Worm (Caenorhabditis elegans) whole organism, midembryonic: ENCODE data around the gene cld-9.

Experiments used
- T22C8.4 ChIP-seq: fragments of 200-800 bp; sonication (Bioruptor generic); IDR thresholded peaks from 2 replicates; pipeline ENCODE4 v1.3.6; 2022; ENCODE audit warnings: missing genetic modification characterization, missing compliant biosample characterization
- flt-1 ChIP-seq: fragments of 200-800 bp; sonication (Bioruptor generic); IDR thresholded peaks from 2 replicates; pipeline ENCODE4 v1.3.6; 2022; ENCODE audit warnings: missing genetic modification characterization, missing compliant biosample characterization
- ztf-29 ChIP-seq: fragments of 200-800 bp; sonication (Bioruptor generic); IDR thresholded peaks from 2 replicates; pipeline ENCODE4 v1.3.6; 2022; ENCODE audit warnings: missing genetic modification reagents, missing genetic modification characterization, missing compliant biosample characterization

DNA sequence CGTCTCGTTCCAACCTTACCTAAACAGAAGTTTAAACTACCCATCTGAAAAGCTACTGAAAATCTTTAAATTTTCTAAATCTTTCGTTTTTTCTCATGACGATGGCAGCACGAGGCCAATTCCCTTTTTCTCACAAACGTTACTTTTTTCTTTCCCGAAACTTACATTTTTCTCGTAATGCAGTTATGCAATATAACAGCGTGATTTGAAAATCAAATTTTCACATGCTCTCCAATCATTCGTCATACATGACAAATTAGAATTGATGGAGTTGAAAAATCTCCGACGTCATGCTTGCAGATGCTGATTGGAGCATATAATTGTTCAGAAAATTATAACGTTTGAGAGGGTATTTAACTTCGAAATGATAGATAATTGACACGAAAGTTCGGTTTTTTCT, 12.0 kb upstream of the cld-9 start:
- TF ChIP-seq T22C8.4 (GFP tag; lab: Robert Waterston, UW) (no peak), ztf-29 (GFP tag; lab: Robert Waterston, UW) (no peak), flt-1 (GFP tag; lab: Robert Waterston, UW) (no peak)
